Worm (Caenorhabditis elegans) whole organism, midembryonic: ENCODE data around the gene cox-15.

ENCODE experiments used
- cog-1 ChIP-seq: sonication (generic microtip); optimal IDR thresholded peaks from 2 replicates; lab custom pipeline; 2016; ENCODE audit warnings: missing genetic modification characterization, missing compliant biosample characterization
- klf-2 ChIP-seq: fragments of 200-800 bp; sonication (Bioruptor generic); conservative IDR thresholded peaks from 2 replicates; pipeline ENCODE4 v1.3.6; 2022; ENCODE audit warnings: missing genetic modification reagents, missing genetic modification characterization, missing compliant biosample characterization
- ref-1 ChIP-seq: fragments of 200-800 bp; sonication (Bioruptor generic); conservative IDR thresholded peaks from 2 replicates; pipeline ENCODE4 v1.3.6; 2022; ENCODE audit warnings: missing genetic modification reagents, missing genetic modification characterization, missing compliant biosample characterization
- tab-1 ChIP-seq: fragments of 200-800 bp; sonication (Bioruptor generic); IDR thresholded peaks from 2 replicates; pipeline ENCODE4 v1.3.6; 2022; ENCODE audit warnings: missing genetic modification characterization, missing compliant biosample characterization

DNA sequence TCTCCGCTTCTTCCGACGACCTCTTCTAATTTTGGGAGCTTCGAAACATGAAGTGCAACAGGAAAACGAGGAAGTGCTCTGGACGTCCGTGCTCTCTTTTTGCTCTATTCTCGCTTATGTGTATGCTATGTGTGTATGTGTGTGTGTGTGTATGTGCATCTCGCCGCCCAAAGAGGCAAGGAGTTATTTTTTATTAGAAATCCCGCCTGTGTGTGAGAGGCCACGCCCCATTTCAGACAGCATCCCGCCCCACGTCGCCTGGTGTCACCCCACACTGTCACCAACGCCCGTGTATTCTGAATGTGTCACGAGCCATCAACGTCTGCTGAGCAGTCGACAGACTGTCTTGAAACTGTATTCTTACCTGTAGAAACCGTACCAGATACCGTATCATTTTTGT lies 20.8 kb upstream of the cox-15 start, which contains the start of gene T05B9.2:
- TF ChIP-seq klf-2 (GFP tag; lab: Robert Waterston, UW): no peak
- TF ChIP-seq tab-1 (GFP tag; lab: Robert Waterston, UW): no peak
- no peak for TF ChIP-seq ref-1 (GFP tag; lab: Robert Waterston, UW)
- no peak for TF ChIP-seq cog-1 (tag; lab: Kevin White, UChicago)
